Worm (Caenorhabditis elegans): ENCODE results near the gene T26E4.7.
"Not testable (repeated sequence)": the region's sequence is repeated elsewhere in the genome, so short reads cannot be mapped to it uniquely, and the experiment has no call there.

ce11 chrV:15767385-15767784 lies 26.0 kb upstream of the T26E4.7 start:
- TF ChIP-seq tab-1 (GFP tag; IDR thresholded peaks at IDR 0.05) (peak; percentile 75), T22C8.4 (GFP tag; IDR thresholded peaks at IDR 0.05) (peak; percentile 22; the same call in 1 of the 2 replicates), flt-1 (GFP tag; IDR thresholded peaks at IDR 0.05) (peak; percentile 39; the same call in 1 of the 2 replicates), ref-1 (GFP tag; conservative IDR thresholded peaks at IDR 0.05) (0 out of 2 replicates have a peak, but pooled peaks have one; percentile 11), ztf-23 (GFP tag; IDR thresholded peaks at IDR 0.05) (0 out of 2 replicates have a peak, but pooled peaks have one; percentile 57)
- TF ChIP-seq cog-1 (tag; optimal IDR thresholded peaks at IDR 0.05); ztf-29 (GFP tag; IDR thresholded peaks at IDR 0.05); med-1 (GFP tag; optimal IDR thresholded peaks at IDR 0.05; ENCODE audit: insufficient read depth); klf-2 (GFP tag; conservative IDR thresholded peaks at IDR 0.05): not testable (repeated sequence)
